Fruit fly (Drosophila melanogaster): ENCODE measurements around the gene emei.

emei gene

DNA sequence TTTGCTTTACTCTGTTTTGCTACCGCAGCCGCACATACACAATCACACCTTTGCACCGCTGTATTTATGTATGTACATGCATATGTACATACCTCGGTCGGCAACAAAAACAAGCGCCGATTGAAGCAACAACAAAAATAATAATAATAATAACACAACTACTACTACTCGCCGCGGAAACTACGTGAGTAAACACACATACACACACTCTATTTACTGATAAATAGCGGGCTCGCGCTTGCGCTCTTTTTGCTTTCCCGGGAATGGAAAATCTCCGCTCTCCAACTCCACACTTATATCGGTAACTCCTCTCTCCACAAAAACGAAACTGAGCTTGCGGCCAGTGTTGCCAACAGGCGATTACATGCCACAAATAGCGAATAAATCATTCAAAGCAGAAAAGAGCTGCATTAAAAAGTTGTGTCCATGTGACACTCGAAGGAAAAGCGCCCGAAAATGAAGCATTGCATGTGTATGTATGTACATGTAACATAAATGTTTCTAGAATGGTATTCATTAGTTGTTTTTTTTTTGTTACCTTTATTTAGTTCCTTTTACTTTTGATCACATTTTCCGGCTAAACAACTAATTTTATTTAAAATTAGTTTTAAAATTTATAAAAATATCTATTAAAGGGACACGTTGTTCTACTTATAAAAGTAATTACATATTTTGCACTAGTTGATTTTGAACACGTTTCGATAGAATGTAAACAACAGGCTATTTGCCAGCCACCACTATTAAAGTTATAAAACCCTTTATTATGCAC is 9.3 kb downstream of the emei start (continued):
- TF ChIP-seq Sox14 (GFP tag; optimal IDR thresholded peaks at IDR 0.05) (peak; percentile 12), CG16779 (tag; optimal IDR thresholded peaks at IDR 0.05) (peak; percentile 63), CG6808 (GFP tag; optimal IDR thresholded peaks at IDR 0.05) (peak; percentile 44), dsx (GFP tag; optimal IDR thresholded peaks at IDR 0.05; ENCODE audit: poor library complexity, severe bottlenecking) (peak; percentile 6), Sox102F (GFP tag; optimal IDR thresholded peaks at IDR 0.05) (no peak), Ets96B (tag; optimal IDR thresholded peaks at IDR 0.05) (no peak), Hr39 (GFP tag; optimal IDR thresholded peaks at IDR 0.05) (no peak), CG3032 (tag; optimal IDR thresholded peaks at IDR 0.05) (no peak), fd85E (GFP tag; optimal IDR thresholded peaks at IDR 0.05) (no peak)

- TF ChIP-seq CG3919 (GFP tag; optimal IDR thresholded peaks at IDR 0.05) (no peak), Eip75B (GFP tag; optimal IDR thresholded peaks at IDR 0.05) (no peak), spab (GFP tag; optimal IDR thresholded peaks at IDR 0.05) (no peak), Met (GFP tag; optimal IDR thresholded peaks at IDR 0.05) (peak; percentile 5), svp (GFP tag) (peak; percentile 60), lz (GFP tag; optimal IDR thresholded peaks at IDR 0.05) (no peak), Hr39 (GFP tag; optimal IDR thresholded peaks at IDR 0.05) (peak; percentile 7), CG6163 (GFP tag; IDR thresholded peaks at IDR 0.05) (peak; percentile 60; the same call in 2 of the 3 replicates), CG11294 (GFP tag; IDR thresholded peaks at IDR 0.05) (no peak), cyc (GFP tag; optimal IDR thresholded peaks at IDR 0.05) (no peak), CG3032 (tag; optimal IDR thresholded peaks at IDR 0.05) (peak; percentile 4), Hr4 (GFP tag; optimal IDR thresholded peaks at IDR 0.05) (no peak), pdm3 (GFP tag; optimal IDR thresholded peaks at IDR 0.05) (no peak), Sox14 (GFP tag; optimal IDR thresholded peaks at IDR 0.05) (peak; percentile 18), CG11762 (GFP tag; optimal IDR thresholded peaks at IDR 0.05; ENCODE audit: insufficient read depth) (no peak), Gug (GFP tag; IDR thresholded peaks at IDR 0.05) (0 out of 2 replicates have a peak, but pooled peaks have one; percentile 9), salr (GFP tag; optimal IDR thresholded peaks at IDR 0.05) (peak in 1 of 2 experiments; percentile 19), Lpt (GFP tag; optimal IDR thresholded peaks at IDR 0.05) (no peak), CG9139 (GFP tag; optimal IDR thresholded peaks at IDR 0.05) (peak; percentile 13), CG1621 (tag; optimal IDR thresholded peaks at IDR 0.05) (no peak), CG11902 (GFP tag; optimal IDR thresholded peaks at IDR 0.05) (no peak), CG8319 (GFP tag; optimal IDR thresholded peaks at IDR 0.05) (no peak), acj6 (GFP tag; optimal IDR thresholded peaks at IDR 0.05) (no peak), eg (GFP tag; IDR thresholded peaks at IDR 0.05) (peak; percentile 60; the same call in 2 of the 3 replicates), CG7368 (GFP tag; optimal IDR thresholded peaks at IDR 0.05) (no peak), Sox102F (GFP tag; optimal IDR thresholded peaks at IDR 0.05) (no peak), CG6854 (GFP tag; optimal IDR thresholded peaks at IDR 0.05) (no peak), Ets21C (GFP tag; optimal IDR thresholded peaks at IDR 0.05) (no peak), Blimp-1 (GFP tag; optimal IDR thresholded peaks at IDR 0.05) (no peak), CG31627 (GFP tag; optimal IDR thresholded peaks at IDR 0.05) (peak; percentile 19), CG16779 (tag; optimal IDR thresholded peaks at IDR 0.05) (no peak), fkh (GFP tag; optimal IDR thresholded peaks at IDR 0.05) (no peak), esn (GFP tag; optimal IDR thresholded peaks at IDR 0.05) (peak; percentile 1), fd85E (GFP tag; optimal IDR thresholded peaks at IDR 0.05) (no peak)
Measured at dm6 chr3L:11119396-11119900, 10.0 kb downstream of the emei start.

DNA sequence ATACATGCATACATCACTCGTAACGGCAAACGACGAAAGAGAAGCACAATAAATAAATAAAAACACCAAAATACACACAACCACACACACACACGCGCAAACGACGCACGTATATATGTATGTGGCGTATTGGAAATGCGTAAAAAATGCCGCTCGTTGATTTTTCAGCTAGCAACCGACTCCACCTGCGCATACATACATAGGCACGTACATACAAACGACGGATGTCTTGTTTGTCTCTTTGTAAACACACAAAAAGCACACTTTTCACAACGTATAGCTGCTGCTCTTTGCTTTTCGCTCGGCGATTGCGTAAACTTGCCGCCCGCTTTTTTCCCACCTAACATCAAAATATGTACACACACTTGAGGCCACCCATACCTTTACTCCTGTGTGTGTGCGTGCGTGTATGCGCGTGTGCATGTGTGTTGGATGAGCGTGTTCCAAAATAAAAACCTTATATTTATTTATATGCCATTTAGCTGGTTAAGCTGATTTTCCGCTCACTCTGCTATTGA is 10.5 kb downstream of the emei start:
- TF ChIP-seq pdm3 (GFP tag; optimal IDR thresholded peaks at IDR 0.05) = no peak
- TF ChIP-seq vri (GFP tag; optimal IDR thresholded peaks at IDR 0.05) = peak; percentile 78
- no peak for TF ChIP-seq CG3032 (tag; optimal IDR thresholded peaks at IDR 0.05)
- TF ChIP-seq fkh (GFP tag; optimal IDR thresholded peaks at IDR 0.05) = peak; percentile 98
- no peak for TF ChIP-seq Sox102F (GFP tag; optimal IDR thresholded peaks at IDR 0.05)

All from whole organism, prepupa.